Fruit fly (Drosophila melanogaster) whole organism, wandering third instar larva: Measurements from ENCODE around the gene Rbp4.

Experiments used
- Abd-B ChIP-seq: fragments of >200 bp; optimal IDR thresholded peaks from 2 replicates; lab custom pipeline; 2017; ENCODE audit warnings: missing biosample characterization, missing genetic modification characterization
- CG32264 ChIP-seq: fragments of 200-800 bp; sonication (Bioruptor generic); optimal IDR thresholded peaks from 2 replicates; lab custom pipeline; 2016; ENCODE audit warnings: missing biosample characterization, missing genetic modification characterization
- CrebA ChIP-seq: fragments of 200-800 bp; sonication (Bioruptor generic); optimal IDR thresholded peaks from 2 replicates; lab custom pipeline; 2016; ENCODE audit warnings: missing biosample characterization, mild to moderate bottlenecking, missing genetic modification characterization, borderline replicate concordance
- Dif ChIP-seq: fragments of 200-275, 200-300 bp; sonication (Bioruptor generic); optimal IDR thresholded peaks from 2 replicates; lab custom pipeline; 2018; ENCODE audit warnings: missing biosample characterization, missing genetic modification characterization; ENCODE audit not compliant: partially characterized antibody
- GATAd ChIP-seq: sonication (Bioruptor generic); optimal IDR thresholded peaks from 2 replicates; lab custom pipeline; 2016; ENCODE audit warnings: missing biosample characterization, missing genetic modification characterization
- Hnf4 ChIP-seq: fragments of 200-800 bp; sonication (Bioruptor generic); optimal IDR thresholded peaks from 2 replicates; lab custom pipeline; 2016; ENCODE audit warnings: missing biosample characterization, mild to moderate bottlenecking, missing genetic modification characterization
- Jra ChIP-seq: sonication (Bioruptor generic); optimal IDR thresholded peaks from 2 replicates; lab custom pipeline; 2016; ENCODE audit warnings: missing biosample characterization, missing genetic modification characterization
- Mio ChIP-seq: sonication (Bioruptor generic); optimal IDR thresholded peaks from 2 replicates; lab custom pipeline; 2016; ENCODE audit warnings: missing biosample characterization, missing genetic modification characterization
- N ChIP-seq: fragments of >200 bp; optimal IDR thresholded peaks from 2 replicates; lab custom pipeline; 2018; ENCODE audit warnings: missing biosample characterization, missing external identifiers, missing genetic modification characterization
- OdsH ChIP-seq: fragments of 200-800 bp; sonication (Bioruptor generic); optimal IDR thresholded peaks from 2 replicates; lab custom pipeline; 2016; ENCODE audit warnings: missing biosample characterization, mild to moderate bottlenecking, missing genetic modification characterization
- Rel ChIP-seq, 2 experiments: fragments of 200-800 bp; sonication (Bioruptor generic) in 1 of 2; optimal IDR thresholded peaks; 2 replicates in 1 of 2; 3 replicates in 1 of 2; lab custom pipeline; 2016 to 2019; ENCODE audit warnings: mild to moderate bottlenecking in 2 of 2, missing biosample characterization in 2 of 2, missing genetic modification characterization in 2 of 2, moderate library complexity in 1 of 2
- Vsx2 ChIP-seq: fragments of 200-300, 225-300 bp; sonication (Bioruptor generic); optimal IDR thresholded peaks from 2 replicates; lab custom pipeline; 2018; ENCODE audit warnings: missing biosample characterization, missing genetic modification characterization; ENCODE audit not compliant: partially characterized antibody
- dl ChIP-seq, 2 experiments: fragments of 175-275, 200-275 bp in 1 of 2; fragments of 200-275 bp in 1 of 2; sonication (Bioruptor generic); optimal IDR thresholded peaks; lab custom pipeline; 2018; ENCODE audit warnings: mild to moderate bottlenecking in 2 of 2, missing biosample characterization in 2 of 2, missing genetic modification characterization in 2 of 2, moderate library complexity in 2 of 2; ENCODE audit not compliant: partially characterized antibody in 2 of 2, insufficient read depth in 1 of 2
- dmrt93B ChIP-seq: fragments of 200-800 bp; sonication (Bioruptor generic); optimal IDR thresholded peaks from 2 replicates; lab custom pipeline; 2018; ENCODE audit warnings: missing biosample characterization, mild to moderate bottlenecking, missing genetic modification characterization
- dsf ChIP-seq: sonication (Bioruptor generic); optimal IDR thresholded peaks from 2 replicates; lab custom pipeline; 2016; ENCODE audit warnings: missing biosample characterization, missing genetic modification characterization, borderline replicate concordance
- ey ChIP-seq: fragments of 200-800 bp; sonication (Bioruptor generic); optimal IDR thresholded peaks from 2 replicates; lab custom pipeline; 2016; ENCODE audit warnings: missing biosample characterization, missing genetic modification characterization
- foxo ChIP-seq, 2 experiments: fragments of 200-800 bp; sonication (Bioruptor generic); optimal IDR thresholded peaks; 2 replicates in 1 of 2; 3 replicates in 1 of 2; lab custom pipeline; 2016 to 2017; ENCODE audit warnings: missing biosample characterization in 2 of 2, missing genetic modification characterization in 2 of 2
- h ChIP-seq: fragments of 200-800 bp; sonication (Bioruptor generic); optimal IDR thresholded peaks from 3 replicates; lab custom pipeline; 2016; ENCODE audit warnings: missing biosample characterization, mild to moderate bottlenecking, missing genetic modification characterization
- jim ChIP-seq: fragments of 175-275, 200-325 bp; sonication (Bioruptor generic); optimal IDR thresholded peaks from 2 replicates; lab custom pipeline; 2016; ENCODE audit warnings: missing biosample characterization, mild to moderate bottlenecking, missing genetic modification characterization
- lola ChIP-seq: fragments of >200 bp; optimal IDR thresholded peaks from 2 replicates; lab custom pipeline; 2017; ENCODE audit warnings: missing biosample characterization, missing genetic modification characterization
- pan ChIP-seq: fragments of >200 bp; optimal IDR thresholded peaks from 2 replicates; lab custom pipeline; 2017
- psq ChIP-seq: fragments of 200-800 bp; sonication (Bioruptor generic); optimal IDR thresholded peaks from 3 replicates; lab custom pipeline; 2017; ENCODE audit warnings: missing biosample characterization, mild to moderate bottlenecking, missing genetic modification characterization, moderate library complexity
- rgr ChIP-seq: fragments of 200-800 bp; sonication (Bioruptor generic); optimal IDR thresholded peaks from 3 replicates; lab custom pipeline; 2016; ENCODE audit warnings: missing biosample characterization, mild to moderate bottlenecking, missing genetic modification characterization
- sage ChIP-seq: fragments of 200-800 bp; sonication (Bioruptor generic); optimal IDR thresholded peaks from 2 replicates; lab custom pipeline; 2016; ENCODE audit warnings: missing biosample characterization, mild to moderate bottlenecking, missing genetic modification characterization
- tai ChIP-seq: sonication (Bioruptor generic); optimal IDR thresholded peaks from 2 replicates; lab custom pipeline; 2016; ENCODE audit warnings: missing biosample characterization, missing genetic modification characterization

The Rbp4 gene

dm6 chr3R:13656294-13656693, at the start of gene Rbp4:
Gene Rbp4 (minus strand): TSS chr3R:13656394.
- TF ChIP-seq dmrt93B (GFP tag; lab: Kevin White, UChicago) (no peak), tai (GFP tag; lab: Kevin White, UChicago) (no peak), foxo (GFP tag; optimal IDR thresholded peaks at IDR 0.05; lab: Kevin White, UChicago) (no peak), N (GFP tag; lab: Kevin White, UChicago) (no peak), GATAd (no peak)

- TF ChIP-seq Dif (GFP tag; lab: Kevin White, UChicago) (no peak), Rel (GFP tag; optimal IDR thresholded peaks at IDR 0.05; lab: Kevin White, UChicago) (no peak), Rel (tag; optimal IDR thresholded peaks at IDR 0.05; lab: Kevin White, UChicago) (peak; percentile 55), Hnf4 (no peak), tai (GFP tag; lab: Kevin White, UChicago) (no peak), CrebA (no peak), CG32264 (GFP tag; lab: Kevin White, UChicago) (no peak), GATAd (no peak), h (GFP tag; lab: Kevin White, UChicago) (no peak)
Measured at dm6 chr3R:13705292-13705885, 49.2 kb upstream of the Rbp4 start, which contains the start of gene Adgf-D. Gene Adgf-D (minus strand): TSS chr3R:13705402.

- TF ChIP-seq sage (GFP tag; lab: Kevin White, UChicago) (no peak), Mio (GFP tag; lab: Kevin White, UChicago) (no peak)
- TF ChIP-seq, all 38 proteins: peak for 0
Measured at dm6 chr3R:13700738-13701137, 44.5 kb upstream of the Rbp4 start, which contains the start of gene f-cup. Gene f-cup (minus strand): TSS chr3R:13700838.

dm6 chr3R:13700192-13700591, 44.0 kb upstream of the Rbp4 start, which contains the start of gene ninaB:
Gene ninaB (plus strand): TSS chr3R:13700565.
- TF ChIP-seq dl (GFP tag; optimal IDR thresholded peaks at IDR 0.05; lab: Kevin White, UChicago; ENCODE audit: insufficient read depth in 1 of 2, partially characterized antibody in 2 of 2) (no peak), Dif (GFP tag; lab: Kevin White, UChicago) (no peak), h (GFP tag; lab: Kevin White, UChicago) (no peak), Jra (GFP tag; lab: Kevin White, UChicago) (no peak), dsf (GFP tag; lab: Kevin White, UChicago) (no peak)

- no peak for TF ChIP-seq Hnf4
Measured at dm6 chr3R:13699350-13699749, 43.2 kb upstream of the Rbp4 start.

- TF ChIP-seq Mio (GFP tag; lab: Kevin White, UChicago) (no peak), Jra (GFP tag; lab: Kevin White, UChicago) (no peak), lola (GFP tag; lab: Kevin White, UChicago) (no peak)
Measured at dm6 chr3R:13693753-13694152, 37.6 kb upstream of the Rbp4 start, which contains the start of gene CG14367. Gene CG14367 (plus strand): TSS chr3R:13694053.

dm6 chr3R:13686371-13687211, 30.4 kb upstream of the Rbp4 start, which contains the start of gene omd:
Gene omd (minus strand): TSS chr3R:13687210.
- TF ChIP-seq dsf (GFP tag; lab: Kevin White, UChicago) (no peak), rgr (GFP tag; lab: Kevin White, UChicago) (peak; percentile 44), OdsH (GFP tag; lab: Kevin White, UChicago) (peak; percentile 23), psq (GFP tag; lab: Kevin White, UChicago) (peak; percentile 64), Abd-B (GFP tag; lab: Kevin White, UChicago) (no peak), N (GFP tag; lab: Kevin White, UChicago) (no peak)

- TF ChIP-seq ey (no peak), jim (GFP tag; lab: Kevin White, UChicago) (no peak), pan (lab: Kevin White, UChicago) (no peak), Vsx2 (no peak)
Measured at dm6 chr3R:13685969-13686368, 29.8 kb upstream of the Rbp4 start.
